Worm (Caenorhabditis elegans): ENCODE results near the gene C18E9.2.

Gene C18E9.2

ce11 chrII:8969251-8970183 is 4.7 kb downstream of the C18E9.2 start, which contains the start of the genes szy-20 and C18E9.5 (continued):
- TF ChIP-seq rcor-1 (GFP tag; IDR thresholded peaks at IDR 0.05) (no peak), nhr-27 (tag; optimal IDR thresholded peaks at IDR 0.05) (no peak), egl-44 (GFP tag; IDR thresholded peaks at IDR 0.05) (no peak), F10E7.11 (tag; optimal IDR thresholded peaks at IDR 0.05) (no peak), nfyb-1 (GFP tag; IDR thresholded peaks at IDR 0.05) (0 out of 2 replicates have a peak, but pooled peaks have one; percentile 49), aptf-2 (GFP tag; conservative IDR thresholded peaks at IDR 0.05) (no peak), fkh-3 (tag; optimal IDR thresholded peaks at IDR 0.05) (no peak), snpc-4 (GFP tag; optimal IDR thresholded peaks at IDR 0.05) (no peak), snpc-4 (tag; optimal IDR thresholded peaks at IDR 0.05) (peak in 1 of 4 experiments; percentile 35), lag-1 (GFP tag; IDR thresholded peaks at IDR 0.05) (no peak), xnd-1 (tag; optimal IDR thresholded peaks at IDR 0.05) (peak; percentile 84), B0336.3 (GFP tag; IDR thresholded peaks at IDR 0.05) (0 out of 2 replicates have a peak, but pooled peaks have one; percentile 38), mxl-1 (tag; optimal IDR thresholded peaks at IDR 0.05) (no peak), ceh-40 (GFP tag; IDR thresholded peaks at IDR 0.05) (no peak), ccch-3 (GFP tag; optimal IDR thresholded peaks at IDR 0.05) (no peak), Y53F4B.3 (GFP tag; IDR thresholded peaks at IDR 0.05) (no peak), hlh-12 (tag; optimal IDR thresholded peaks at IDR 0.05) (no peak), T07F8.4 (tag; optimal IDR thresholded peaks at IDR 0.05) (no peak), rec-8 (tag; optimal IDR thresholded peaks at IDR 0.05) (no peak), F57A8.1 (GFP tag; optimal IDR thresholded peaks at IDR 0.05) (no peak), hlh-26 (GFP tag; conservative IDR thresholded peaks at IDR 0.05) (no peak), K12H6.12 (tag; optimal IDR thresholded peaks at IDR 0.05) (peak; percentile 47), dpl-1 (GFP tag; optimal IDR thresholded peaks at IDR 0.05) (peak; percentile 82), madf-10 (tag; optimal IDR thresholded peaks at IDR 0.05) (no peak), hmg-20 (GFP tag; IDR thresholded peaks at IDR 0.05) (peak; percentile 43; the same call in 1 of the 2 replicates), F22D6.2 (tag; optimal IDR thresholded peaks at IDR 0.05) (no peak), F33H1.4 (GFP tag; IDR thresholded peaks at IDR 0.05) (peak; percentile 66), attf-3 (GFP tag; conservative IDR thresholded peaks at IDR 0.05) (peak; percentile 75), ets-4 (GFP tag; optimal IDR thresholded peaks at IDR 0.05) (no peak), dpff-1 (tag; optimal IDR thresholded peaks at IDR 0.05) (no peak), egl-18 (GFP tag; IDR thresholded peaks at IDR 0.05) (no peak), cebp-1 (GFP tag; IDR thresholded peaks at IDR 0.05) (no peak), cebp-1 (tag; optimal IDR thresholded peaks at IDR 0.05) (peak; percentile 56), unc-130 (GFP tag; optimal IDR thresholded peaks at IDR 0.05) (peak; percentile 15), B0019.2 (GFP tag; conservative IDR thresholded peaks at IDR 0.05) (no peak), snpc-1.3 (tag; optimal IDR thresholded peaks at IDR 0.05; ENCODE audit: insufficient read depth) (peak; percentile 61), Y53G8AR.9 (GFP tag; conservative IDR thresholded peaks at IDR 0.05) (no peak), hmg-1.2 (GFP tag; IDR thresholded peaks at IDR 0.05) (peak; percentile 47)
